Fruit fly (Drosophila melanogaster) whole organism, embryonic: Measurements from ENCODE around the gene Ets97D.

Experiments used
- CG10267 ChIP-seq: fragments of 200-800 bp; sonication (Bioruptor generic); optimal IDR thresholded peaks from 2 replicates; lab custom pipeline; 2018; ENCODE audit warnings: missing biosample characterization, mild to moderate bottlenecking, missing genetic modification characterization, moderate library complexity
- CG11093 ChIP-seq: fragments of 200-800 bp; sonication (Bioruptor generic); IDR thresholded peaks from 3 replicates; pipeline ENCODE4 v1.3.6; 2022; ENCODE audit warnings: missing biosample characterization, missing genetic modification characterization
- CG11456 ChIP-seq: fragments of 200-800 bp; sonication (Bioruptor generic); IDR thresholded peaks from 3 replicates; pipeline ENCODE4 v1.3.6; 2022; ENCODE audit warnings: missing biosample characterization, missing genetic modification characterization
- CG12236 ChIP-seq: fragments of 200-800 bp; sonication (Bioruptor generic); optimal IDR thresholded peaks from 2 replicates; lab custom pipeline; 2016; ENCODE audit warnings: missing biosample characterization, missing genetic modification characterization
- CG13775 ChIP-seq: fragments of 200-800 bp; sonication (Bioruptor generic); optimal IDR thresholded peaks from 3 replicates; lab custom pipeline; 2017; ENCODE audit warnings: missing biosample characterization, mild to moderate bottlenecking, missing genetic modification characterization
- CG15011 ChIP-seq: fragments of 200-800 bp; sonication (Bioruptor generic); optimal IDR thresholded peaks from 3 replicates; lab custom pipeline; 2018; ENCODE audit warnings: missing biosample characterization, mild to moderate bottlenecking, missing genetic modification characterization
- CG1529 ChIP-seq: fragments of 200-800 bp; sonication (Bioruptor generic); optimal IDR thresholded peaks from 3 replicates; lab custom pipeline; 2018; ENCODE audit warnings: missing biosample characterization, missing genetic modification characterization
- CG17361 ChIP-seq: fragments of 200-800 bp; sonication (Bioruptor generic); IDR thresholded peaks from 3 replicates; pipeline ENCODE4 v1.3.6; 2022; ENCODE audit warnings: missing biosample characterization, missing genetic modification characterization
- CG32772 ChIP-seq: fragments of 200-800 bp; sonication (Bioruptor generic); IDR thresholded peaks from 2 replicates; pipeline ENCODE4 v1.3.6; 2022; ENCODE audit warnings: missing biosample characterization, missing genetic modification characterization
- CG7786 ChIP-seq: fragments of 200-800 bp; sonication (Bioruptor generic); optimal IDR thresholded peaks from 2 replicates; lab custom pipeline; 2016; ENCODE audit warnings: missing biosample characterization, missing genetic modification characterization
- CG8281 ChIP-seq: fragments of 200-800 bp; sonication (Bioruptor generic); optimal IDR thresholded peaks from 2 replicates; lab custom pipeline; 2018; ENCODE audit warnings: missing biosample characterization, mild to moderate bottlenecking, missing genetic modification characterization, moderate library complexity
- CG8388 ChIP-seq: fragments of 200-800 bp; sonication (Bioruptor generic); optimal IDR thresholded peaks from 2 replicates; lab custom pipeline; 2019; ENCODE audit warnings: missing biosample characterization, mild to moderate bottlenecking, missing genetic modification characterization, moderate library complexity
- CHES-1-like ChIP-seq: fragments of 200-800 bp; sonication (Bioruptor generic); optimal IDR thresholded peaks from 2 replicates; lab custom pipeline; 2016; ENCODE audit warnings: missing biosample characterization, missing genetic modification characterization
- H2.0 ChIP-seq: fragments of 200-800 bp; sonication (Bioruptor generic); IDR thresholded peaks from 2 replicates; pipeline ENCODE4 v1.3.6; 2022; ENCODE audit warnings: missing biosample characterization, missing genetic modification characterization
- HLH4C ChIP-seq: fragments of 200-800 bp; sonication (Bioruptor generic); IDR thresholded peaks from 3 replicates; pipeline ENCODE4 v1.3.6; 2022; ENCODE audit warnings: missing biosample characterization, missing genetic modification characterization; ENCODE audit not compliant: partially characterized antibody
- HLHmδ ChIP-seq: fragments of 200-800 bp; sonication (Bioruptor generic); optimal IDR thresholded peaks from 2 replicates; lab custom pipeline; 2018; ENCODE audit warnings: missing biosample characterization, mild to moderate bottlenecking, missing genetic modification characterization, moderate library complexity
- HmgD ChIP-seq: fragments of 200-800 bp; sonication (Bioruptor generic); optimal IDR thresholded peaks from 3 replicates; lab custom pipeline; 2016; ENCODE audit warnings: missing biosample characterization, missing genetic modification characterization
- Hr51 ChIP-seq, 2 experiments: fragments of 200-800 bp; sonication (Bioruptor generic); optimal IDR thresholded peaks; 2 replicates in 1 of 2; 3 replicates in 1 of 2; lab custom pipeline; 2016 to 2018; ENCODE audit warnings: missing biosample characterization in 2 of 2, missing genetic modification characterization in 2 of 2, mild to moderate bottlenecking in 1 of 2, moderate library complexity in 1 of 2
- Hsf ChIP-seq: fragments of 200-800 bp; sonication (Bioruptor generic); optimal IDR thresholded peaks from 3 replicates; lab custom pipeline; 2016; ENCODE audit warnings: missing biosample characterization, missing genetic modification characterization
- Lim3 ChIP-seq: fragments of 200-800 bp; sonication (Bioruptor generic); IDR thresholded peaks from 2 replicates; pipeline ENCODE4 v1.3.6; 2022; ENCODE audit warnings: missing biosample characterization, missing genetic modification characterization
- NC2β ChIP-seq: fragments of 200-800 bp; sonication (Bioruptor generic); optimal IDR thresholded peaks from 2 replicates; lab custom pipeline; 2016; ENCODE audit warnings: missing biosample characterization, missing genetic modification characterization
- NK7.1 ChIP-seq: fragments of 200-800 bp; sonication (Bioruptor generic); optimal IDR thresholded peaks from 3 replicates; lab custom pipeline; 2016; ENCODE audit warnings: missing biosample characterization, missing genetic modification characterization
- Nf-YC ChIP-seq: fragments of 200-800 bp; optimal IDR thresholded peaks from 3 replicates; lab custom pipeline; 2019; ENCODE audit warnings: missing biosample characterization, mild to moderate bottlenecking, missing genetic modification characterization, moderate library complexity
- TFAM ChIP-seq: fragments of 200-800 bp; sonication (Bioruptor generic); optimal IDR thresholded peaks from 2 replicates; lab custom pipeline; 2017; ENCODE audit warnings: missing biosample characterization, missing genetic modification characterization, inconsistent platforms
- abd-A ChIP-seq: fragments of 200-800 bp; sonication (Bioruptor generic); optimal IDR thresholded peaks from 3 replicates; lab custom pipeline; 2019; ENCODE audit warnings: missing biosample characterization, mild to moderate bottlenecking, missing genetic modification characterization, moderate library complexity
- aop ChIP-seq: fragments of 200-800 bp; sonication (Bioruptor generic); IDR thresholded peaks from 2 replicates; pipeline ENCODE4 v1.3.6; 2022; ENCODE audit warnings: missing biosample characterization, missing genetic modification characterization
- az2 ChIP-seq: fragments of 200-800 bp; sonication (Bioruptor generic); optimal IDR thresholded peaks from 3 replicates; lab custom pipeline; 2016; ENCODE audit warnings: missing biosample characterization, missing genetic modification characterization
- crc ChIP-seq: fragments of 200-800 bp; sonication (Bioruptor generic); optimal IDR thresholded peaks from 2 replicates; lab custom pipeline; 2016; ENCODE audit warnings: missing biosample characterization, missing genetic modification characterization
- danr ChIP-seq: fragments of 200-800 bp; sonication (Bioruptor generic); IDR thresholded peaks from 2 replicates; pipeline ENCODE4 v1.3.6; 2022; ENCODE audit warnings: missing biosample characterization, missing genetic modification characterization
- dpn ChIP-seq, 2 experiments: fragments of 200-800 bp; sonication (Bioruptor generic); optimal IDR thresholded peaks; 3 replicates each; lab custom pipeline; 2016; ENCODE audit warnings: missing biosample characterization in 2 of 2, missing genetic modification characterization in 2 of 2
- en ChIP-seq: fragments of 200-800 bp; sonication (Bioruptor generic); optimal IDR thresholded peaks from 2 replicates; lab custom pipeline; 2016; ENCODE audit warnings: missing biosample characterization, missing genetic modification characterization
- fd3F ChIP-seq: fragments of 200-800 bp; sonication (Bioruptor generic); optimal IDR thresholded peaks from 2 replicates; lab custom pipeline; 2018; ENCODE audit warnings: missing biosample characterization, mild to moderate bottlenecking, missing genetic modification characterization, moderate library complexity
- gro ChIP-seq: fragments of 200-800 bp; sonication (Bioruptor generic); optimal IDR thresholded peaks from 2 replicates; lab custom pipeline; 2016; ENCODE audit warnings: missing biosample characterization, missing genetic modification characterization
- jing ChIP-seq: fragments of 200-800 bp; sonication (Bioruptor generic); optimal IDR thresholded peaks from 2 replicates; lab custom pipeline; 2018; ENCODE audit warnings: missing biosample characterization, mild to moderate bottlenecking, missing genetic modification characterization
- kni ChIP-seq: fragments of 200-800 bp; sonication (Bioruptor generic); optimal IDR thresholded peaks from 3 replicates; lab custom pipeline; 2017; ENCODE audit warnings: mild to moderate bottlenecking, missing biosample characterization, missing genetic modification reagents, missing genetic modification characterization
- lab ChIP-seq: fragments of 200-800 bp; sonication (Bioruptor generic); optimal IDR thresholded peaks from 3 replicates; lab custom pipeline; 2017; ENCODE audit warnings: missing biosample characterization, missing genetic modification characterization, mild to moderate bottlenecking, moderate library complexity, missing genetic modification reagents
- org-1 ChIP-seq: fragments of 200-800 bp; sonication (Bioruptor generic); optimal IDR thresholded peaks from 2 replicates; lab custom pipeline; 2017; ENCODE audit warnings: missing biosample characterization, missing genetic modification characterization
- pita ChIP-seq: fragments of 200-800 bp; sonication (Bioruptor generic); optimal IDR thresholded peaks from 2 replicates; lab custom pipeline; 2017; ENCODE audit warnings: missing biosample characterization, mild to moderate bottlenecking, missing genetic modification characterization
- prd ChIP-seq, 3 experiments: fragments of >200 bp in 2 of 3; fragments of 200-800 bp in 1 of 3; sonication (Bioruptor generic) in 1 of 3; optimal IDR thresholded peaks in 2 of 3; IDR thresholded peaks in 1 of 3; 2 replicates in 2 of 3; 3 replicates in 1 of 3; pipeline versions ENCODE4 v1.3.6 to Lab custom; 2017 to 2022; ENCODE audit warnings: missing biosample characterization in 1 of 3, missing genetic modification characterization in 1 of 3
- pum ChIP-seq: fragments of 200-800 bp; sonication (Bioruptor generic); optimal IDR thresholded peaks from 2 replicates; lab custom pipeline; 2016; ENCODE audit warnings: missing biosample characterization, missing genetic modification characterization
- schlank ChIP-seq: fragments of 200-800 bp; sonication (Bioruptor generic); optimal IDR thresholded peaks from 2 replicates; lab custom pipeline; 2018; ENCODE audit warnings: missing biosample characterization, mild to moderate bottlenecking, missing genetic modification characterization
- scrt ChIP-seq: fragments of 200-800 bp; sonication (Bioruptor generic); optimal IDR thresholded peaks from 2 replicates; lab custom pipeline; 2018; ENCODE audit warnings: missing biosample characterization, mild to moderate bottlenecking, missing genetic modification characterization, moderate library complexity
- sim ChIP-seq: fragments of 200-800 bp; sonication (Bioruptor generic); IDR thresholded peaks from 2 replicates; pipeline ENCODE4 v1.3.6; 2022; ENCODE audit warnings: missing biosample characterization, missing genetic modification characterization
- sqz ChIP-seq: fragments of 200-800 bp; sonication (Bioruptor generic); optimal IDR thresholded peaks from 3 replicates; lab custom pipeline; 2018; ENCODE audit warnings: missing biosample characterization, mild to moderate bottlenecking, missing genetic modification characterization
- tio ChIP-seq: fragments of 200-800 bp; sonication (Bioruptor generic); optimal IDR thresholded peaks from 2 replicates; lab custom pipeline; 2017; ENCODE audit warnings: missing biosample characterization, missing genetic modification characterization, inconsistent platforms
- yki ChIP-seq: fragments of >200 bp; optimal IDR thresholded peaks from 3 replicates; lab custom pipeline; 2018
- zen ChIP-seq: fragments of 200-800 bp; sonication (Bioruptor generic); optimal IDR thresholded peaks from 3 replicates; lab custom pipeline; 2018; ENCODE audit warnings: missing biosample characterization, mild to moderate bottlenecking, missing genetic modification characterization, moderate library complexity
- zfh1 ChIP-seq: fragments of 200-800 bp; sonication (Bioruptor generic); IDR thresholded peaks from 3 replicates; pipeline ENCODE4 v1.3.6; 2022; ENCODE audit warnings: missing biosample characterization, missing genetic modification characterization

Gene Ets97D

DNA sequence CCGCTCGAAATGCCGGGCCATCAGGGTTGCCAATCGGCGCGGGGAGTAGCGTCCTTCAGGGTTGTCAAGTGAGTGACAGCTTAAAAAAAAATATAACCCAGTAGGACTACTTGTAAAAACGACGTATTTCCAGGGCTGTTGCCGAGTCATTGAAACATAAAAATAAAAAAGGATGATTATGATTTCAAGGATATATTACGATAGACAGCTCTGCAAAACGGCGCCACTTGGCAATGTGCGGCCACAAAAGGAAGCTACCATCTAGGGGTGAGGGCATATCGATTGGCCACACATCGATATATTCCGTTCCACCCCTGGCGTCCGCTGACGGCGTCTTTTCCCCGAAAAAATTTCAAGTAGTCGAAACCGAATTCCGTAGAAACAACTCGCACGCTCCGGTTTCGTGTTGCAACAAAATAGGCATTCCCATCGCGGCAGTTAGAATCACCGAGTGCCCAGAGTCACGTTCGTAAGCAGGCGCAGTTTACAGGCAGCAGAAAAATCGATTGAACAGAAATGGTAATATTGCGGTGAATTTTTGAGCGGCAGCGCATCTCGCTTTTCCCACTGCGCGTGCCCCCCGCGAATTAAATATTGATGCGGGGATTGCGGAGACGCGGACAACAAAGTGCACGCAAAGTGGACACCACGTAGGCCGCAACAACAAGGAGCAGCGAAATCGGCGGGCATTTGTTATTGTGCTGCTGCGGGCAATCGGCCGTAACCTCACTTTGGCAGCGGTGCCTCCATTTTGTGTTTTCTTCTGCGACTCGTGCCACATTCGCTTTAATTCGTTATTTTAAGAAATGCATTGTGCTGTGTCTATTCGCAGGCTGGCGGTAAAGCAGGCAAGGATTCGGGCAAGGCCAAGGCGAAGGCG is 45.9 kb downstream of the Ets97D start, which contains the start of the genes ball and His2Av (continued):
- TF ChIP-seq tio (GFP tag; lab: Kevin White, UChicago) (no peak), kni (GFP tag; lab: Kevin White, UChicago) (no peak), CG8388 (peak; percentile 74), CG10267 (tag; lab: Kevin White, UChicago) (peak; percentile 82), NK7.1 (GFP tag; lab: Kevin White, UChicago) (peak; percentile 54), NC2β (GFP tag; lab: Kevin White, UChicago) (peak; percentile 92), CG11093 (GFP tag; lab: Robert Waterston, UW) (0 out of 3 replicates have a peak, but pooled peaks have one; percentile 47), CG7786 (peak; percentile 89), fd3F (peak; percentile 65), Lim3 (GFP tag; lab: Robert Waterston, UW) (no peak), CG32772 (GFP tag; lab: Robert Waterston, UW) (peak; percentile 83), dpn (GFP tag; optimal IDR thresholded peaks at IDR 0.05; lab: Kevin White, UChicago) (peak; percentile 84 to 90), lab (GFP tag; lab: Kevin White, UChicago) (peak; percentile 87), HmgD (GFP tag; lab: Kevin White, UChicago) (peak; percentile 65), crc (GFP tag; lab: Kevin White, UChicago) (peak; percentile 79), CG1529 (GFP tag; lab: Kevin White, UChicago) (peak; percentile 53), Hsf (GFP tag; lab: Kevin White, UChicago) (peak; percentile 91), H2.0 (peak; percentile 83), jing (peak; percentile 38), gro (GFP tag; lab: Kevin White, UChicago) (peak; percentile 79), pita (GFP tag; lab: Kevin White, UChicago) (no peak), sim (0 out of 2 replicates have a peak, but pooled peaks have one; percentile 8), HLH4C (GFP tag; lab: Robert Waterston, UW) (peak; percentile 83), CG17361 (peak; percentile 76), TFAM (no peak), CG12236 (GFP tag; lab: Kevin White, UChicago) (peak; percentile 75), CG11456 (peak; percentile 90), pum (peak; percentile 87), yki (lab: Kevin White, UChicago) (no peak), abd-A (tag; lab: Kevin White, UChicago) (no peak), schlank (peak; percentile 55), CG8281 (tag; lab: Kevin White, UChicago) (peak; percentile 8), az2 (GFP tag; lab: Kevin White, UChicago) (peak; percentile 90), org-1 (GFP tag; lab: Kevin White, UChicago) (peak; percentile 52), en (GFP tag; lab: Kevin White, UChicago) (peak; percentile 62), Hr51 (GFP tag; optimal IDR thresholded peaks at IDR 0.05; lab: Kevin White, UChicago) (peak; percentile 67 to 85), sqz (peak; percentile 67), CG15011 (GFP tag; lab: Kevin White, UChicago) (peak; percentile 37), aop (GFP tag; lab: Robert Waterston, UW) (peak; percentile 40; the same call in 1 of the 2 replicates), zfh1 (peak; percentile 81; the same call in 2 of the 3 replicates), CHES-1-like (peak; percentile 93), danr (GFP tag; lab: Robert Waterston, UW) (no peak), HLHmδ (GFP tag; lab: Kevin White, UChicago) (no peak), Nf-YC (peak; percentile 66), scrt (GFP tag; lab: Kevin White, UChicago) (peak; percentile 75), CG13775 (peak; percentile 85), zen (peak; percentile 67), prd (optimal IDR thresholded peaks at IDR 0.05; lab: Kevin White, UChicago) (no peak), prd (GFP tag; IDR thresholded peaks at IDR 0.05; lab: Robert Waterston, UW) (peak; percentile 87)
